Fruit fly (Drosophila melanogaster) whole organism, adult: ENCODE data around the gene CG31639.

ENCODE experiments used
- CG11617 ChIP-seq: fragments of 200-800 bp; sonication (Bioruptor generic); optimal IDR thresholded peaks from 2 replicates; lab custom pipeline; 2017; ENCODE audit warnings: mild to moderate bottlenecking, missing biosample characterization, missing genetic modification reagents, missing genetic modification characterization
- CG12768 ChIP-seq: fragments of 200-800 bp; sonication (Bioruptor generic); optimal IDR thresholded peaks from 2 replicates; lab custom pipeline; 2017; ENCODE audit warnings: missing biosample characterization, missing genetic modification characterization, mild to moderate bottlenecking, moderate library complexity, missing genetic modification reagents
- CG14711 ChIP-seq: fragments of 200-800 bp; sonication (Bioruptor generic); optimal IDR thresholded peaks from 2 replicates; lab custom pipeline; 2018; ENCODE audit warnings: missing biosample characterization, mild to moderate bottlenecking, missing genetic modification characterization, moderate library complexity
- CG1620 ChIP-seq: fragments of 200-800 bp; sonication (Bioruptor generic); optimal IDR thresholded peaks from 2 replicates; lab custom pipeline; 2016; ENCODE audit warnings: missing biosample characterization, missing genetic modification characterization
- CG33017 ChIP-seq: fragments of 200-800 bp; sonication (Bioruptor generic); optimal IDR thresholded peaks from 2 replicates; lab custom pipeline; 2018; ENCODE audit warnings: missing biosample characterization, mild to moderate bottlenecking, missing genetic modification characterization, moderate library complexity
- CG5204 ChIP-seq: fragments of 200-800 bp; sonication (Bioruptor generic); optimal IDR thresholded peaks from 2 replicates; lab custom pipeline; 2016; ENCODE audit warnings: missing biosample characterization, missing genetic modification characterization
- CG7045 ChIP-seq: fragments of 200-800 bp; sonication (Bioruptor generic); optimal IDR thresholded peaks from 2 replicates; lab custom pipeline; 2017; ENCODE audit warnings: missing biosample characterization, mild to moderate bottlenecking, missing genetic modification characterization
- CG7101 ChIP-seq: fragments of 200-800 bp; sonication (Bioruptor generic); optimal IDR thresholded peaks from 2 replicates; lab custom pipeline; 2018; ENCODE audit warnings: missing biosample characterization, mild to moderate bottlenecking, missing genetic modification characterization, moderate library complexity
- Clk ChIP-seq: fragments of 200-800 bp; sonication (Bioruptor generic); optimal IDR thresholded peaks from 2 replicates; lab custom pipeline; 2017; ENCODE audit warnings: missing biosample characterization, missing genetic modification characterization
- Crg-1 ChIP-seq: fragments of 200-800 bp; sonication (Bioruptor generic); optimal IDR thresholded peaks from 2 replicates; lab custom pipeline; 2016; ENCODE audit warnings: missing biosample characterization, missing genetic modification characterization
- Hr96 ChIP-seq: fragments of 200-800 bp; sonication (Bioruptor generic); optimal IDR thresholded peaks from 2 replicates; lab custom pipeline; 2016; ENCODE audit warnings: missing biosample characterization, missing genetic modification characterization
- Mnt ChIP-seq: fragments of 200-800 bp; sonication (Bioruptor generic); optimal IDR thresholded peaks from 2 replicates; lab custom pipeline; 2016; ENCODE audit warnings: missing biosample characterization, mild to moderate bottlenecking, missing genetic modification characterization
- bab1 ChIP-seq: fragments of 200-800 bp; sonication (Bioruptor generic); optimal IDR thresholded peaks from 3 replicates; lab custom pipeline; 2019; ENCODE audit warnings: missing biosample characterization, mild to moderate bottlenecking, missing genetic modification characterization, moderate library complexity
- cic ChIP-seq: fragments of 200-800 bp; sonication (Bioruptor generic); optimal IDR thresholded peaks from 2 replicates; lab custom pipeline; 2017; ENCODE audit warnings: missing biosample characterization, mild to moderate bottlenecking, missing genetic modification characterization, moderate library complexity
- cnc ChIP-seq, 2 experiments: fragments of >200 bp; optimal IDR thresholded peaks; 2 replicates each; lab custom pipeline; 2017
- kay ChIP-seq: fragments of 200-800 bp; sonication (Bioruptor generic); peaks from one replicate; lab custom pipeline; 2016; ENCODE audit warnings: missing biosample characterization, missing genetic modification characterization, borderline replicate concordance
- ovo ChIP-seq: fragments of 200-800 bp; sonication (Bioruptor generic); optimal IDR thresholded peaks from 2 replicates; lab custom pipeline; 2016; ENCODE audit warnings: missing biosample characterization, missing genetic modification characterization
- pad ChIP-seq: fragments of 200-800 bp; sonication (Bioruptor generic); optimal IDR thresholded peaks from 3 replicates; lab custom pipeline; 2017; ENCODE audit warnings: missing biosample characterization, missing genetic modification characterization, mild to moderate bottlenecking, moderate library complexity, missing genetic modification reagents
- tj ChIP-seq: fragments of 200-800 bp; sonication (Bioruptor generic); optimal IDR thresholded peaks from 3 replicates; lab custom pipeline; 2017; ENCODE audit warnings: missing biosample characterization, mild to moderate bottlenecking, missing genetic modification characterization, moderate library complexity
- toe ChIP-seq: fragments of 200-800 bp; sonication (Bioruptor generic); optimal IDR thresholded peaks from 2 replicates; lab custom pipeline; 2016; ENCODE audit warnings: missing biosample characterization, missing genetic modification characterization

Gene CG31639

DNA sequence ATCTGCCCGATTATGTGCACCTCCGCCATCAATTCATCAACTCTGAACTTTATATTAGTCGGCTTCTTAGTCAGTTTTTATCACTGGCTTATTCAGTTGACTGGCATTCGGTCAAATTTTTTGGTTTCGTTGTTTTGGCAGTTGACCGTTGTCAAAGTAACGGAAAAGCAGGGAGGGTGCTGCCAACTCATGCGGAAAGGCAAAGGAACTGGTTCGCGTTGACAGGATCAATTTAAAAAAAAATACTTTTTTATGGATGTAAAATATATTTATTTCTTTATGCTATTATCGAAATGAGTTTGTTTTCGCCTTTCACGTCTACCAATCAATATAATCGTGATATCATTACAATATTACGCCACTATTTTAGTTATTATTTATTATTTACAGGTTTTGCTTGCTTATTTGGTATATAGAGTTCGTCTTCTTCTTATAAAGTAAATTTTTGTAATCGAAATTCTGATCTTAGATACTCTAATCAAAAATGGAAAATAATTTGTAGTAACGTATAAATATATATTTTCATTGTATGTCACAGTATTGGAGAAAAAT lies 24.3 kb downstream of the CG31639 start, which contains the start of the genes B9d2, tctn and CG9222:
B9d2 (minus strand) TSS at position 130 of the 552 bp plus-strand sequence.
tctn (minus strand) TSS at position 130 of the 552 bp plus-strand sequence.
CG9222 (plus strand) TSS at position 502 of the 552 bp plus-strand sequence.
- no peak for TF ChIP-seq CG1620 (GFP tag; lab: Kevin White, UChicago)
- TF ChIP-seq pad (GFP tag; lab: Kevin White, UChicago): no peak
- TF ChIP-seq CG11617 (GFP tag; lab: Kevin White, UChicago): no peak
- no peak for TF ChIP-seq Clk (GFP tag; lab: Kevin White, UChicago)
- TF ChIP-seq cnc (optimal IDR thresholded peaks at IDR 0.05; lab: Kevin White, UChicago): no peak
- no peak for TF ChIP-seq CG33017
- TF ChIP-seq Mnt (GFP tag; lab: Kevin White, UChicago): no peak
- TF ChIP-seq CG7045: no peak
- TF ChIP-seq kay (GFP tag; lab: Kevin White, UChicago): no peak
- TF ChIP-seq ovo (GFP tag; lab: Kevin White, UChicago): no peak
- no peak for TF ChIP-seq CG12768 (GFP tag; lab: Kevin White, UChicago)
- no peak for TF ChIP-seq bab1 (GFP tag; lab: Kevin White, UChicago)

DNA sequence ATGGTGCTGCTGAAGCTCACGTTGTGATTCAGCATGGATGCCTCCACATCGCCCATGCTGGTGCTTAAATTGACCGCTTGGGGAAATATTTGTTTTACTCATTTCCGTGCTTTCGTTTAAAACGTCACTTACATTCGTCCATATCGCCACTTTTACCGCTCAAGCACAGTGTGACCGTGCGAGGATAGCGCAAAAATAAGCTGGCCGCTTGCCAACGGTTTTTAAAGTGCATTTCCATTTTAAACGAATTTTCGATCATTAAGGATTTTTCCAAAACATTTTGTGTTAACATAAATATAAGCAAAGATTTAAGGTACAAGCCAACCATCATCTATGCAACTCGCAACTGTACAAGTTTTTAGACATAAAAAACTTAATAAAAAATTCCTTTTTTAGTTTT lies 27.5 kb downstream of the CG31639 start, which contains the start of gene WDR79:
WDR79 (minus strand) TSS at position 298 of the 400 bp plus-strand sequence.
- TF ChIP-seq CG7045 (no peak), kay (GFP tag; lab: Kevin White, UChicago) (no peak), CG7101 (tag; lab: Kevin White, UChicago) (no peak), CG1620 (GFP tag; lab: Kevin White, UChicago) (no peak), CG12768 (GFP tag; lab: Kevin White, UChicago) (no peak), Crg-1 (GFP tag; lab: Kevin White, UChicago) (no peak), ovo (GFP tag; lab: Kevin White, UChicago) (no peak), Hr96 (GFP tag; lab: Kevin White, UChicago) (no peak), CG33017 (no peak), CG14711 (tag; lab: Kevin White, UChicago) (no peak), Mnt (GFP tag; lab: Kevin White, UChicago) (no peak), Clk (GFP tag; lab: Kevin White, UChicago) (no peak), cnc (optimal IDR thresholded peaks at IDR 0.05; lab: Kevin White, UChicago) (no peak), bab1 (GFP tag; lab: Kevin White, UChicago) (no peak), CG5204 (GFP tag; lab: Kevin White, UChicago) (no peak), cic (GFP tag; lab: Kevin White, UChicago) (no peak)

DNA sequence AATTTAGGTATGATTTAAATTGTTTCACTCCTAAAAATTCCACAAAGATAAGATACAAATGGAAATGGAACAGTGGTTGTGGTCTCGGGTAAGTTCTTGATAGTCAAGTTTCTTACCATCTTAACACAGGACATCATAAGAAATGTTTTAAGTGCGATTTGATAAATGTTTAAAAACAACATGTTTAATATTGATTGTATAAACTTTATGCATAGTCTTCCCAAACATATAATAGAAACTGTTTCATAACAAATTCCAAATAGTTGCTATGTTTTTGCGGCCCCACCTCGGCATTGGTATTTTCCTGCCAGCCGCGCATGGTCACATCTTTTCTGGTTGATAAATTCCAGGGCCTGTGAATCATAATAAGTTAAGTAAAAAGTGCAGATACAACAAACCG lies 30.1 kb downstream of the CG31639 start, which contains the start of gene Arpc4:
Arpc4 (plus strand) TSS at position 318 of the 400 bp plus-strand sequence.
- TF ChIP-seq CG7101 (tag; lab: Kevin White, UChicago): peak; percentile 45
- peak; percentile 46 for TF ChIP-seq CG33017
- no peak for TF ChIP-seq Hr96 (GFP tag; lab: Kevin White, UChicago)
- peak; percentile 16 for TF ChIP-seq CG5204 (GFP tag; lab: Kevin White, UChicago)
- no peak for TF ChIP-seq kay (GFP tag; lab: Kevin White, UChicago)
- TF ChIP-seq toe (GFP tag; lab: Kevin White, UChicago): no peak
- no peak for TF ChIP-seq pad (GFP tag; lab: Kevin White, UChicago)
- TF ChIP-seq CG14711 (tag; lab: Kevin White, UChicago): peak; percentile 52
- TF ChIP-seq tj (GFP tag; lab: Kevin White, UChicago): peak; percentile 11
- TF ChIP-seq ovo (GFP tag; lab: Kevin White, UChicago): no peak
- TF ChIP-seq Mnt (GFP tag; lab: Kevin White, UChicago): no peak
- TF ChIP-seq bab1 (GFP tag; lab: Kevin White, UChicago): no peak
- no peak for TF ChIP-seq CG12768 (GFP tag; lab: Kevin White, UChicago)
- peak; percentile 12 for TF ChIP-seq CG7045
- TF ChIP-seq Clk (GFP tag; lab: Kevin White, UChicago): no peak
- no peak for TF ChIP-seq cic (GFP tag; lab: Kevin White, UChicago)
- TF ChIP-seq CG1620 (GFP tag; lab: Kevin White, UChicago): peak; percentile 21

DNA sequence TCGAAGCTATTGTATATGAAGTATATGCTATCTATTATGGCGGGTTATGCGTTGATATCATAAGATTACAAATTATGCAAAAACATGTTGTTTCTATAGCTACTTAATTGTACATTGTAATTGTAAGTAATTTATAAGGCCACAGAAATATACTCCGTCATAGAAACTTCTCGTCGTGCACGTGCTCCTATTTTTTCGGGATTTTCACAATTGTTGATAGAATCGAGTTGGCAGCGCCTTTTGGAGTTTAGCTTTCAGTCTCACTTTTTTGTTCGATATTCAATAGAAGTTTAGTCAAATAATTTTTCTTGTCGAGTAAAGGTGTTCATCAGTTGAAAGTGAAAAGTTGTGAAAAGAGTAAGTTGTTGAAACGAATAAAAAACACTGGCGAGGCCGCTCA lies 36.7 kb downstream of the CG31639 start, which contains the start of gene CG31642:
CG31642 (plus strand) TSS at position 301 of the 400 bp plus-strand sequence.
- no peak for TF ChIP-seq Mnt (GFP tag; lab: Kevin White, UChicago)
- TF ChIP-seq CG1620 (GFP tag; lab: Kevin White, UChicago): no peak
- no peak for TF ChIP-seq cnc (optimal IDR thresholded peaks at IDR 0.05; lab: Kevin White, UChicago)
- no peak for TF ChIP-seq kay (GFP tag; lab: Kevin White, UChicago)
- TF ChIP-seq cic (GFP tag; lab: Kevin White, UChicago): no peak
- no peak for TF ChIP-seq CG12768 (GFP tag; lab: Kevin White, UChicago)
- TF ChIP-seq Clk (GFP tag; lab: Kevin White, UChicago): no peak
- TF ChIP-seq ovo (GFP tag; lab: Kevin White, UChicago): no peak
- TF ChIP-seq toe (GFP tag; lab: Kevin White, UChicago): no peak
- TF ChIP-seq CG14711 (tag; lab: Kevin White, UChicago): no peak
- TF ChIP-seq CG11617 (GFP tag; lab: Kevin White, UChicago): no peak

DNA sequence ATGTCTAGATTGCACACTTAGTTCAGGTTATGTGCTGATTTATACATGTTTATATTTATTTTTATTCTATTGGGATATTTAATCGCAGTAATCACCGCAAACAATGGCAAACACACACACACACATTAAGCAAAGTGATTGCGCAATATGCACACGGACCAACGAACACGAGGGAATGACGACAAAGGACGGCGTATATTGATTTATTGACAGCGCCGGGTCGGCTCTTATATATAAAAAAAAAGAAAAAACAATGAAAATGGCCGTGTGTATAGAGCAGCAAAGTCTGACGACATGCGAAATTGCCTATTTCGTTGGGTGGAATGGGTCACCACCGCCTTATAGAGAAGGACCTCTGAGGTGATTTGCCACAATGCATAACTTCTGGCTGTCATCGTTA lies 44.2 kb downstream of the CG31639 start:
- TF ChIP-seq kay (GFP tag; lab: Kevin White, UChicago) (peak; percentile 66), Clk (GFP tag; lab: Kevin White, UChicago) (no peak), pad (GFP tag; lab: Kevin White, UChicago) (no peak), CG7101 (tag; lab: Kevin White, UChicago) (no peak)
